Worm (Caenorhabditis elegans) whole organism, L3 larva: ENCODE data around the gene pges-2.

ENCODE experiments used
- nhr-11 ChIP-seq: fragments of 150-350 bp; optimal IDR thresholded peaks from 2 replicates; lab custom pipeline; 2014; ENCODE audit warnings: missing biosample characterization, missing genetic modification characterization
- nhr-28 ChIP-seq: fragments of 150-350 bp; optimal IDR thresholded peaks from 2 replicates; lab custom pipeline; 2014; ENCODE audit warnings: missing biosample characterization, missing genetic modification characterization
- nhr-67 ChIP-seq: fragments of 150-350 bp; optimal IDR thresholded peaks from 2 replicates; lab custom pipeline; 2014; ENCODE audit warnings: missing biosample characterization, missing genetic modification characterization
- snpc-4 ChIP-seq: fragments of 150-350 bp; optimal IDR thresholded peaks from 2 replicates; lab custom pipeline; 2014; ENCODE audit warnings: missing biosample characterization, missing genetic modification characterization

DNA sequence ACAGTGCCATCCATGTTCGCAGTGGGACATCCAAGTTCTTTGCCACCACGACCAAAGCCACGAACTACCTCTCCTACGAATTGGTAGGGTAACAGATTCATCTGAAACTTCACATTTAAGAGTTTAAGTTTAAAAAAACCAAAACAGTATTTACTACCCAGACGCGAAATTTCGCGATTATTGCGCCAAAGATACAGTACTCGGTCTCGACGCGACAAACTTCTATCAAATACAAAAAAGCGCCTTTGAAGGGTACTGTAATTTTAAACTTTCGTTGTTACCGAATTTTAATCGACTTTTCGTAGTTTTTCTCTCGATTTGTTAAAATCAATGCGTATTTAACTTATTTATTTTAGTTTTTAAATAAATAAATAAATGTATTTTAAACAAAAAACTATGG, 41.8 kb upstream of the pges-2 start, which contains the start of gene rfk-1:
- no peak for TF ChIP-seq nhr-67
- no peak for TF ChIP-seq nhr-28 (tag; lab: Kevin White, UChicago)
- TF ChIP-seq snpc-4 = no peak
- TF ChIP-seq nhr-11 (tag; lab: Kevin White, UChicago) = no peak
